Fruit fly (Drosophila melanogaster): ENCODE data around the gene CG42367.

CG42367 gene

dm6 chr2L:9966983-9967737 lies 36.8 kb downstream of the CG42367 start, which contains the start of the genes Dref and RpL13 (continued):
- TF ChIP-seq Vsx1 (GFP tag; optimal IDR thresholded peaks at IDR 0.05) (peak; percentile 93), CG2129 (GFP tag; IDR thresholded peaks at IDR 0.05; ENCODE audit: partially characterized antibody) (peak; percentile 47), odd (GFP tag; optimal IDR thresholded peaks at IDR 0.05) (peak; percentile 95), lmd (GFP tag; IDR thresholded peaks at IDR 0.05) (peak; percentile 59; the same call in 1 of the 2 replicates), CG6272 (GFP tag; IDR thresholded peaks at IDR 0.05) (peak; percentile 61), CG31224 (GFP tag; IDR thresholded peaks at IDR 0.05) (peak; percentile 68), bbx (GFP tag; IDR thresholded peaks at IDR 0.05; ENCODE audit: partially characterized antibody) (peak; percentile 68), cg (GFP tag; optimal IDR thresholded peaks at IDR 0.05) (no peak), CrebB (tag; optimal IDR thresholded peaks at IDR 0.05) (peak; percentile 92), CHES-1-like (GFP tag; optimal IDR thresholded peaks at IDR 0.05) (peak; percentile 90), Usf (GFP tag; optimal IDR thresholded peaks at IDR 0.05) (peak; percentile 32), gcm (GFP tag; optimal IDR thresholded peaks at IDR 0.05) (peak; percentile 86), ttk (GFP tag; IDR thresholded peaks at IDR 0.05) (peak; percentile 44), CG1832 (GFP tag; optimal IDR thresholded peaks at IDR 0.05) (no peak), ranshi (GFP tag; IDR thresholded peaks at IDR 0.05) (peak; percentile 70; the same call in 1 of the 2 replicates), CG10959 (GFP tag; IDR thresholded peaks at IDR 0.05) (peak; percentile 51; the same call in 1 of the 2 replicates), CG1233 (GFP tag; optimal IDR thresholded peaks at IDR 0.05) (peak; percentile 93), CG18619 (GFP tag; optimal IDR thresholded peaks at IDR 0.05) (peak; percentile 92), CG3726 (GFP tag; IDR thresholded peaks at IDR 0.05) (peak; percentile 55; the same call in 1 of the 3 replicates), Atf3 (GFP tag; optimal IDR thresholded peaks at IDR 0.05) (peak; percentile 74), Ssrp (tag; optimal IDR thresholded peaks at IDR 0.05) (peak; percentile 56), Bteb2 (GFP tag; optimal IDR thresholded peaks at IDR 0.05) (peak; percentile 81), CG33213 (GFP tag; optimal IDR thresholded peaks at IDR 0.05) (peak; percentile 92), CG15601 (tag; optimal IDR thresholded peaks at IDR 0.05) (peak; percentile 90), CG17912 (GFP tag; optimal IDR thresholded peaks at IDR 0.05) (peak; percentile 96), CG13287 (GFP tag; IDR thresholded peaks at IDR 0.05; ENCODE audit: partially characterized antibody) (peak; percentile 85), Dfd (GFP tag; optimal IDR thresholded peaks at IDR 0.05) (no peak), CG8924 (tag; optimal IDR thresholded peaks at IDR 0.05) (peak; percentile 85), bigmax (GFP tag; optimal IDR thresholded peaks at IDR 0.05) (peak; percentile 83), mam (GFP tag; optimal IDR thresholded peaks at IDR 0.05) (peak; percentile 84), Drgx (GFP tag; IDR thresholded peaks at IDR 0.05) (peak; percentile 38; the same call in 1 of the 2 replicates), CG3407 (GFP tag; optimal IDR thresholded peaks at IDR 0.05) (peak; percentile 88), CG18476 (GFP tag; optimal IDR thresholded peaks at IDR 0.05) (peak; percentile 68), twi (tag; optimal IDR thresholded peaks at IDR 0.05) (peak; percentile 65), MBD-R2 (GFP tag; IDR thresholded peaks at IDR 0.05) (peak; percentile 69), Nf-YA (GFP tag; IDR thresholded peaks at IDR 0.05) (peak; percentile 72), Optix (GFP tag; IDR thresholded peaks at IDR 0.05) (peak; percentile 65), run (tag; optimal IDR thresholded peaks at IDR 0.05) (peak; percentile 78), CG15073 (GFP tag; optimal IDR thresholded peaks at IDR 0.05) (no peak), CG14965 (GFP tag; optimal IDR thresholded peaks at IDR 0.05; ENCODE audit: borderline replicate concordance) (no peak), Dek (tag; optimal IDR thresholded peaks at IDR 0.05) (no peak), Trl (optimal IDR thresholded peaks at IDR 0.05) (no peak), Trl (GFP tag; optimal IDR thresholded peaks at IDR 0.05) (peak; percentile 90), tx (GFP tag; optimal IDR thresholded peaks at IDR 0.05) (peak; percentile 77), ac (GFP tag; optimal IDR thresholded peaks at IDR 0.05) (peak; percentile 73), Ets65A (GFP tag) (peak; percentile 97), jigr1 (GFP tag; IDR thresholded peaks at IDR 0.05) (no peak), CG7987 (GFP tag; optimal IDR thresholded peaks at IDR 0.05) (peak; percentile 99), tna (GFP tag; IDR thresholded peaks at IDR 0.05; ENCODE audit: partially characterized antibody) (peak; percentile 75; the same call in 1 of the 2 replicates)

Data from whole organism, embryonic.